Fruit fly (Drosophila melanogaster) whole organism, adult: ENCODE results near the gene kibra.

ENCODE experiments used
- CG11617 ChIP-seq: fragments of 200-800 bp; sonication (Bioruptor generic); optimal IDR thresholded peaks from 2 replicates; lab custom pipeline; 2017; ENCODE audit warnings: mild to moderate bottlenecking, missing biosample characterization, missing genetic modification reagents, missing genetic modification characterization
- CG12768 ChIP-seq: fragments of 200-800 bp; sonication (Bioruptor generic); optimal IDR thresholded peaks from 2 replicates; lab custom pipeline; 2017; ENCODE audit warnings: missing biosample characterization, missing genetic modification characterization, mild to moderate bottlenecking, moderate library complexity, missing genetic modification reagents
- CG33017 ChIP-seq: fragments of 200-800 bp; sonication (Bioruptor generic); optimal IDR thresholded peaks from 2 replicates; lab custom pipeline; 2018; ENCODE audit warnings: missing biosample characterization, mild to moderate bottlenecking, missing genetic modification characterization, moderate library complexity
- CG5204 ChIP-seq: fragments of 200-800 bp; sonication (Bioruptor generic); optimal IDR thresholded peaks from 2 replicates; lab custom pipeline; 2016; ENCODE audit warnings: missing biosample characterization, missing genetic modification characterization
- CG7045 ChIP-seq: fragments of 200-800 bp; sonication (Bioruptor generic); optimal IDR thresholded peaks from 2 replicates; lab custom pipeline; 2017; ENCODE audit warnings: missing biosample characterization, mild to moderate bottlenecking, missing genetic modification characterization
- Mnt ChIP-seq: fragments of 200-800 bp; sonication (Bioruptor generic); optimal IDR thresholded peaks from 2 replicates; lab custom pipeline; 2016; ENCODE audit warnings: missing biosample characterization, mild to moderate bottlenecking, missing genetic modification characterization
- bab1 ChIP-seq: fragments of 200-800 bp; sonication (Bioruptor generic); optimal IDR thresholded peaks from 3 replicates; lab custom pipeline; 2019; ENCODE audit warnings: missing biosample characterization, mild to moderate bottlenecking, missing genetic modification characterization, moderate library complexity
- ovo ChIP-seq: fragments of 200-800 bp; sonication (Bioruptor generic); optimal IDR thresholded peaks from 2 replicates; lab custom pipeline; 2016; ENCODE audit warnings: missing biosample characterization, missing genetic modification characterization
- tj ChIP-seq: fragments of 200-800 bp; sonication (Bioruptor generic); optimal IDR thresholded peaks from 3 replicates; lab custom pipeline; 2017; ENCODE audit warnings: missing biosample characterization, mild to moderate bottlenecking, missing genetic modification characterization, moderate library complexity

DNA sequence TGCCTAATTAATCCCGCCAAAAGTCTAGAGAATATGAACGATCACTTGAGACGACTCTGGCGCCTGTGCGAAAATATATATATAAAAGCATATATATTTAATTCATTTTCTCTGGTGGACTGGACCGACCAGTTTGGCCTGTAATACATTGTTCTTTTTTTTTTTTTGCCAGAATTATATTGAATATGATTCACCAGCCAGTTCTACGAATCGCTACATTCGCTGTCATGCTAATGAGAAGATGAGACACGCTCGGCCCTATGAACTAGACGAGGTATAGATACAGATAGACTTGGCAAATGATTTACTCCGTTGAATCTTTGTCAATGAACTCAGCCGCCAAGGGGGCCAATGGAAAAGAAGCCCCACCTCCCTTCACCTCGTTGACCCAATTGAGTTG is 36.8 kb downstream of the kibra start:
- TF ChIP-seq CG33017 (tag; lab: Kevin White, UChicago): no peak
- no peak for TF ChIP-seq CG11617 (GFP tag; lab: Kevin White, UChicago)
- TF ChIP-seq tj (GFP tag; lab: Kevin White, UChicago): no peak
- TF ChIP-seq Mnt (GFP tag; lab: Kevin White, UChicago): no peak
- no peak for TF ChIP-seq bab1 (GFP tag; lab: Kevin White, UChicago)
- TF ChIP-seq CG12768: no peak
- TF ChIP-seq CG5204 (GFP tag; lab: Kevin White, UChicago): no peak
- no peak for TF ChIP-seq CG7045 (GFP tag; lab: Kevin White, UChicago)
- no peak for TF ChIP-seq ovo (GFP tag; lab: Kevin White, UChicago)
